Worm (Caenorhabditis elegans) whole organism, early embryonic: ENCODE results near the gene F41H10.4.

ENCODE experiments used
- B0310.2 ChIP-seq: sonication (generic microtip); optimal IDR thresholded peaks from 2 replicates; lab custom pipeline; 2016; ENCODE audit warnings: mild to moderate bottlenecking, missing genetic modification characterization, missing compliant biosample characterization
- ama-1 ChIP-seq: fragments of 150-350 bp; optimal IDR thresholded peaks from 2 replicates; lab custom pipeline; 2014
- ceh-13 ChIP-seq: fragments of 200-800 bp; sonication (Bioruptor generic); optimal IDR thresholded peaks from 2 replicates; lab custom pipeline; 2018; ENCODE audit warnings: mild to moderate bottlenecking, missing genetic modification characterization, missing compliant biosample characterization
- ceh-36 ChIP-seq: sonication (generic microtip); optimal IDR thresholded peaks from 2 replicates; lab custom pipeline; 2016; ENCODE audit warnings: missing genetic modification characterization, inconsistent platforms, missing compliant biosample characterization
- ets-7 ChIP-seq: sonication (generic microtip); optimal IDR thresholded peaks from 2 replicates; lab custom pipeline; 2016; ENCODE audit warnings: missing genotype, missing genetic modification characterization, missing compliant biosample characterization
- flt-1 ChIP-seq: fragments of 200-800 bp; sonication (Bioruptor generic); IDR thresholded peaks from 2 replicates; pipeline ENCODE4 v1.3.6; 2022; ENCODE audit warnings: missing genetic modification characterization, missing compliant biosample characterization
- hmbx-1 ChIP-seq: sonication (generic microtip); optimal IDR thresholded peaks from 2 replicates; lab custom pipeline; 2016; ENCODE audit warnings: mild to moderate bottlenecking, missing genetic modification characterization, missing compliant biosample characterization
- hmg-4 ChIP-seq: fragments of 200-800 bp; sonication (Bioruptor generic); optimal IDR thresholded peaks from 2 replicates; lab custom pipeline; 2018; ENCODE audit warnings: mild to moderate bottlenecking, missing genetic modification characterization, missing compliant biosample characterization
- hnd-1 ChIP-seq: sonication (generic microtip); optimal IDR thresholded peaks from 2 replicates; lab custom pipeline; 2016; ENCODE audit warnings: missing genetic modification characterization, missing compliant biosample characterization
- pes-1 ChIP-seq: fragments of 200-800 bp; sonication (Bioruptor generic); IDR thresholded peaks from 2 replicates; pipeline ENCODE4 v1.3.6; 2022; ENCODE audit warnings: missing genetic modification reagents, missing genetic modification characterization, missing compliant biosample characterization
- scrt-1 ChIP-seq: fragments of 200-800 bp; sonication (Bioruptor generic); IDR thresholded peaks from 2 replicates; pipeline ENCODE4 v1.3.6; 2022; ENCODE audit warnings: missing genetic modification characterization, missing compliant biosample characterization
- tbx-37 ChIP-seq: fragments of 200-800 bp; sonication (Bioruptor generic); conservative IDR thresholded peaks from 2 replicates; pipeline ENCODE4 v1.3.6; 2022; ENCODE audit warnings: missing genetic modification reagents, missing genetic modification characterization, missing compliant biosample characterization
- tra-4 ChIP-seq: sonication (generic microtip); optimal IDR thresholded peaks from 2 replicates; lab custom pipeline; 2017; ENCODE audit warnings: missing genetic modification characterization, missing compliant biosample characterization

DNA sequence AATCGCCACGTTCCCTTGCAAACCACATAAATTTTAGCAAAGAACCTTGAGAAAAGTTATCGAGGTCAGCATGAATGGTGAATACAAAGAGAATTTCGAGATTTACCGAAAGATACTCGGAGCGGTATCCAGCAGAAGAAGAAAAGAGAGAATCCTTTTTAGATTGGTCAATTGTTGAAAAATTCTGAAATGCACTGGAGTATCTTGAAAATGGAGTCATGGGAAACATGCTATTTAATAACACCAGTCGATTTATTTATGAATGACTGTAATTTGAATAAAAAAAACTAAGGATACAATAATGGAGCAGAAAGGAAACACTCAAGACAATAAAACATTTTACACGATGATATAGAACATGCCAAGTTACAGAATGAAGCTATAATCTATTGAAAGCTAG lies 25.6 kb downstream of the F41H10.4 start:
- TF ChIP-seq hnd-1 (no peak), flt-1 (GFP tag; lab: Robert Waterston, UW) (no peak), hmg-4 (GFP tag; lab: Kevin White, UChicago) (no peak), tbx-37 (GFP tag; lab: Robert Waterston, UW) (no peak), pes-1 (no peak), B0310.2 (no peak), ama-1 (lab: Kevin White, UChicago) (no peak), ceh-36 (no peak), tra-4 (tag; lab: Kevin White, UChicago) (no peak), ceh-13 (GFP tag; lab: Kevin White, UChicago) (no peak), hmbx-1 (tag; lab: Kevin White, UChicago) (no peak), scrt-1 (GFP tag; lab: Robert Waterston, UW) (no peak), ets-7 (tag; lab: Kevin White, UChicago) (no peak)
